Fruit fly (Drosophila melanogaster): Measurements from ENCODE around the gene Naglu.

Naglu gene

DNA sequence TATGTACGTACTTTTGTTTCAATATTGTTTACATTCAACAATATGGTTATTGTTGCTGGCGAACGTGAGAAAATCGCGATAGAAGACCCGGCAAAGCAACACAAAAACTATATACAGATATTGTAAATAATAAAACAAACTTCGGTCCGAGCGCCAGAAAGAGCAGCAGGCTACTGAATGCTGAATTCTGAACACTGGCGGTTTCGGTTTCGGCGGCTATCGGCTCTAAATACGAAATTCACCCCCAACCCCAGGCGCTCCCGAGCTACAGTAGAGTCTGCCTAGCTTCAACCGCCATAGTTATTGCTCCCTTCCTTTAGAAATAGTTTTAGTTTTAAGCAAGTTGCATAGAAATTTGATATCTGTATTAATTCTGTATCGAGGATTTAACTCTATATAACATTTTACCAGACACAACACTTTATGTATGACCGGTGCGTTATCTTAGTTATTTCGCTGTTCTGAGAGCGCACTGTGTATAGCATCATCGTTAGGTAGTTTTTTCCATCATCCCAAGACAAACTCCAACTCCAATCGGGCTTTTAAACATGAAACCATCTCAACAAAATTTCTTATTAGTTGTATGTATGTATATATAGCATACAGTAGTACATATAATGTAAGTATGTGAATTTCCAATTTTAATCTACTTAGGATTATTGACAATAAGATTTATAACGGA lies 49.3 kb downstream of the Naglu start, which contains the start of gene CG7627 (continued):
- peak; percentile 82; the same call in 1 of the 2 replicates for TF ChIP-seq CG14667 (GFP tag; IDR thresholded peaks at IDR 0.05)
- TF ChIP-seq CG34224 (GFP tag; IDR thresholded peaks at IDR 0.05; ENCODE audit: partially characterized antibody), result no peak
- 0 out of 2 replicates have a peak, but pooled peaks have one; percentile 40 for TF ChIP-seq danr (GFP tag; IDR thresholded peaks at IDR 0.05)
- peak; percentile 52 for TF ChIP-seq NfI (GFP tag; optimal IDR thresholded peaks at IDR 0.05)
- peak; percentile 58 for TF ChIP-seq Fer2 (tag; optimal IDR thresholded peaks at IDR 0.05)
- peak; percentile 79 for TF ChIP-seq CG10209 (GFP tag; optimal IDR thresholded peaks at IDR 0.05)
- peak; percentile 40 for TF ChIP-seq CG3163 (GFP tag; optimal IDR thresholded peaks at IDR 0.05)
- TF ChIP-seq Hsf (GFP tag; optimal IDR thresholded peaks at IDR 0.05), result peak; percentile 74
- TF ChIP-seq MESR4 (GFP tag; optimal IDR thresholded peaks at IDR 0.05), result no peak
- peak; percentile 82 for TF ChIP-seq Fer3 (tag; optimal IDR thresholded peaks at IDR 0.05)
- TF ChIP-seq Lhr (GFP tag; optimal IDR thresholded peaks at IDR 0.05), result no peak
- peak; percentile 94 for TF ChIP-seq row (GFP tag; IDR thresholded peaks at IDR 0.05)
- TF ChIP-seq Optix (GFP tag; IDR thresholded peaks at IDR 0.05), result peak; percentile 64; the same call in 1 of the 3 replicates
- TF ChIP-seq CG1602 (GFP tag; optimal IDR thresholded peaks at IDR 0.05), result peak; percentile 23
- peak; percentile 57 for TF ChIP-seq tap (tag; optimal IDR thresholded peaks at IDR 0.05)

DNA sequence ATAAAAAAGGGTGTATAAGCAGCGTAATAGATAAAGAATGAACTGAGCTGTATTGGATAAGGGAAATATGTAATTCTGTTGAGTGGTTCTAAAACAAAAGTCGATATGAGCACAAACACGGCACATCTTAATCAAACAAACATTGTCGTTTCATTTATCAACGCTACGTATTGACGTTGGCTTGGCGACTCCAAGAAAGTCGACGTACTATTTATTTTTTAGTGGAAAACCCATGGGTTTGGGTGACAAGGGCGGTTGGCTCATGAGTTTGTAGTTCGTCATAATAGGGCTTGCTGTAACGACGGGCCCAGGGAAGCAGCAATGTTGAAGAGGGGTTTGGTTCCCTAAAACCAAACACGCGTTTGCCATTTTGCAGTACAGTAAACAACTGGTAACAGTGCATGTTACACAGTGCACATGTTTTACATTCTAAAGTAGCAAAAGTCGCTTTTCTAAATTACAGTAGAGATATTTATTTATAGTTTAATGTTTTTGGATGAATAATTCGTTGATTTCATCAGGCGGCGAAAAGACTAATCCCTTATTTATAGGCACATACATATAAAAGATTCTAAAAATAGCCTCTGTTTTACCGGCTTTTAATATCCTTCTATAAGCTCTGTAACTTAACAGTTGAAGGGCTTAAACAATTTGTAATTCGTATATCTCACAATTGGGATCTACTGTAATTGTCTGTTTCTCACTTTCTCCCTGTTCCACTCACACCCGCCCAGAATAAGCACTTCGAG lies 50.3 kb downstream of the Naglu start:
- no peak for TF ChIP-seq lov (optimal IDR thresholded peaks at IDR 0.05)
- TF ChIP-seq lov (GFP tag; IDR thresholded peaks at IDR 0.05), result no peak
- TF ChIP-seq Fer3 (tag; optimal IDR thresholded peaks at IDR 0.05), result peak; percentile 16
- TF ChIP-seq CG18599 (GFP tag; optimal IDR thresholded peaks at IDR 0.05), result peak; percentile 53
- no peak for TF ChIP-seq gt (GFP tag; IDR thresholded peaks at IDR 0.05)
- TF ChIP-seq pfk (GFP tag; optimal IDR thresholded peaks at IDR 0.05), result peak; percentile 12
- TF ChIP-seq CG8924 (tag; optimal IDR thresholded peaks at IDR 0.05), result peak; percentile 20
- TF ChIP-seq CG17361 (GFP tag; IDR thresholded peaks at IDR 0.05), result peak; percentile 35; the same call in 2 of the 3 replicates
- TF ChIP-seq CG30403 (GFP tag; optimal IDR thresholded peaks at IDR 0.05), result peak; percentile 40
- TF ChIP-seq CG3281 (GFP tag; optimal IDR thresholded peaks at IDR 0.05), result peak; percentile 39
- peak; percentile 19 for TF ChIP-seq Ets97D (GFP tag; optimal IDR thresholded peaks at IDR 0.05)
- peak; percentile 49 for TF ChIP-seq lab (GFP tag; optimal IDR thresholded peaks at IDR 0.05)
- TF ChIP-seq Pdp1 (GFP tag; optimal IDR thresholded peaks at IDR 0.05), result peak in 1 of 2 experiments; percentile 11
- peak; percentile 27 for TF ChIP-seq fd96Cb (tag; optimal IDR thresholded peaks at IDR 0.05)
- TF ChIP-seq nerfin-1 (tag; optimal IDR thresholded peaks at IDR 0.05), result no peak
- TF ChIP-seq CG11696 (GFP tag; IDR thresholded peaks at IDR 0.05), result no peak
- TF ChIP-seq CG10979 (tag; optimal IDR thresholded peaks at IDR 0.05), result peak; percentile 35
- no peak for TF ChIP-seq oc (tag; optimal IDR thresholded peaks at IDR 0.05)
- 0 out of 2 replicates have a peak, but pooled peaks have one; percentile 20 for TF ChIP-seq CG31441 (GFP tag; IDR thresholded peaks at IDR 0.05)
- TF ChIP-seq sd (tag; optimal IDR thresholded peaks at IDR 0.05), result no peak
- peak; percentile 15 for TF ChIP-seq CG10267 (tag; optimal IDR thresholded peaks at IDR 0.05)
- TF ChIP-seq lbe (GFP tag; optimal IDR thresholded peaks at IDR 0.05), result peak; percentile 26
- TF ChIP-seq dmrt99B (tag; optimal IDR thresholded peaks at IDR 0.05), result peak; percentile 55
- TF ChIP-seq C15 (GFP tag; IDR thresholded peaks at IDR 0.05), result no peak
- peak; percentile 38; the same call in 1 of the 3 replicates for TF ChIP-seq CG2199 (GFP tag; IDR thresholded peaks at IDR 0.05)
- no peak for TF ChIP-seq CG6765 (GFP tag; optimal IDR thresholded peaks at IDR 0.05)
- no peak for TF ChIP-seq aop (GFP tag; IDR thresholded peaks at IDR 0.05)
- peak; percentile 62 for TF ChIP-seq fd64A (GFP tag; optimal IDR thresholded peaks at IDR 0.05)
- TF ChIP-seq gem (tag; optimal IDR thresholded peaks at IDR 0.05), result peak; percentile 55
- peak; percentile 50 for TF ChIP-seq Blimp-1 (GFP tag; optimal IDR thresholded peaks at IDR 0.05)
- TF ChIP-seq CHES-1-like (GFP tag; optimal IDR thresholded peaks at IDR 0.05), result peak; percentile 10
- no peak for TF ChIP-seq pnt (GFP tag; optimal IDR thresholded peaks at IDR 0.05)

Measured in whole organism, embryonic.